Worm (Caenorhabditis elegans) whole organism, L4/young adult: ENCODE results near the gene F26F12.2.

Experiments
- W03F9.2 ChIP-seq: fragments of 150-350 bp; optimal IDR thresholded peaks from 2 replicates; lab custom pipeline; 2014; ENCODE audit warnings: missing biosample characterization, missing genetic modification characterization
- dao-5 ChIP-seq: sonication (generic microtip); optimal IDR thresholded peaks from 2 replicates; lab custom pipeline; 2016; ENCODE audit warnings: missing genotype, missing genetic modification characterization, moderate library complexity, missing compliant biosample characterization
- him-1 ChIP-seq: sonication (generic microtip); optimal IDR thresholded peaks from 2 replicates; lab custom pipeline; 2016; ENCODE audit warnings: missing genotype, missing genetic modification reagents, missing genetic modification characterization, missing compliant biosample characterization

The F26F12.2 gene

ce11 chrV:5825478-5825877, 12.9 kb downstream of the F26F12.2 start:
- TF ChIP-seq dao-5 (tag; lab: Kevin White, UChicago): no peak
- TF ChIP-seq W03F9.2 (tag; lab: Kevin White, UChicago): no peak
- no peak for TF ChIP-seq him-1 (tag; lab: Kevin White, UChicago)

- TF ChIP-seq him-1 (tag; lab: Kevin White, UChicago): no peak
- no peak for TF ChIP-seq dao-5 (tag; lab: Kevin White, UChicago)
- TF ChIP-seq W03F9.2 (tag; lab: Kevin White, UChicago): no peak
Observed at ce11 chrV:5822968-5823367, 15.4 kb downstream of the F26F12.2 start.

ce11 chrV:5821451-5822143, 16.8 kb downstream of the F26F12.2 start:
- TF ChIP-seq W03F9.2 (tag; lab: Kevin White, UChicago): no peak
- TF ChIP-seq him-1 (tag; lab: Kevin White, UChicago): no peak
- no peak for TF ChIP-seq dao-5 (tag; lab: Kevin White, UChicago)

- TF ChIP-seq dao-5 (tag; lab: Kevin White, UChicago) (no peak), W03F9.2 (tag; lab: Kevin White, UChicago) (no peak), him-1 (tag; lab: Kevin White, UChicago) (no peak)
Observed at ce11 chrV:5820401-5820800, 18.0 kb downstream of the F26F12.2 start.

ce11 chrV:5819903-5820302, 18.5 kb downstream of the F26F12.2 start:
- TF ChIP-seq dao-5 (tag; lab: Kevin White, UChicago): no peak
- TF ChIP-seq him-1 (tag; lab: Kevin White, UChicago): no peak
- TF ChIP-seq W03F9.2 (tag; lab: Kevin White, UChicago): no peak

- TF ChIP-seq dao-5 (tag; lab: Kevin White, UChicago): no peak
- TF ChIP-seq W03F9.2 (tag; lab: Kevin White, UChicago): no peak
- no peak for TF ChIP-seq him-1 (tag; lab: Kevin White, UChicago)
Observed at ce11 chrV:5816470-5817061, 21.8 kb downstream of the F26F12.2 start.

ce11 chrV:5813060-5813659, 25.3 kb downstream of the F26F12.2 start, which contains the start of gene ZC250.4:
TSS of gene ZC250.4 (minus strand) at chrV:5813137.
- TF ChIP-seq him-1 (tag; lab: Kevin White, UChicago): no peak
- TF ChIP-seq dao-5 (tag; lab: Kevin White, UChicago): no peak

- no peak for TF ChIP-seq W03F9.2 (tag; lab: Kevin White, UChicago)
- no peak for TF ChIP-seq dao-5 (tag; lab: Kevin White, UChicago)
Observed at ce11 chrV:5805467-5805866, 32.9 kb downstream of the F26F12.2 start, which contains the start of gene ZC250.5. TSS of gene ZC250.5 (plus strand) at chrV:5805767.

ce11 chrV:5799373-5799772, 39.0 kb downstream of the F26F12.2 start, which contains the start of gene cyn-17:
TSS of gene cyn-17 (plus strand) at chrV:5799673.
- TF ChIP-seq dao-5 (tag; lab: Kevin White, UChicago) (no peak), him-1 (tag; lab: Kevin White, UChicago) (no peak), W03F9.2 (tag; lab: Kevin White, UChicago) (no peak)

- no peak for TF ChIP-seq him-1 (tag; lab: Kevin White, UChicago)
Observed at ce11 chrV:5798132-5798531, 40.3 kb downstream of the F26F12.2 start, which contains the start of gene nstp-3. TSS of gene nstp-3 (minus strand) at chrV:5798232.

- TF ChIP-seq dao-5 (tag; lab: Kevin White, UChicago) (no peak), W03F9.2 (tag; lab: Kevin White, UChicago) (no peak), him-1 (tag; lab: Kevin White, UChicago) (no peak)
Observed at ce11 chrV:5792031-5792430, 46.4 kb downstream of the F26F12.2 start, which contains the start of gene ZC250.2. TSS of gene ZC250.2 (plus strand) at chrV:5792331.

- TF ChIP-seq him-1 (tag; lab: Kevin White, UChicago) (peak; percentile 69), dao-5 (tag; lab: Kevin White, UChicago) (no peak), W03F9.2 (tag; lab: Kevin White, UChicago) (peak; percentile 90)
Observed at ce11 chrV:5790497-5791280, 47.7 kb downstream of the F26F12.2 start, which contains the start of the genes nhr-142 and F44E7.9. TSS of gene nhr-142 (minus strand) at chrV:5790553. TSS of gene F44E7.9 (plus strand) at chrV:5791230.

- no peak for TF ChIP-seq W03F9.2 (tag; lab: Kevin White, UChicago)
- TF ChIP-seq him-1 (tag; lab: Kevin White, UChicago): no peak
- no peak for TF ChIP-seq dao-5 (tag; lab: Kevin White, UChicago)
Observed at ce11 chrV:5788650-5789049, 49.8 kb downstream of the F26F12.2 start.
